Worm (Caenorhabditis elegans) whole organism, young adult: Measurements from ENCODE around the gene best-22.
A peak's percentile ranks its signal among the peaks of the same experiment; 100 is the strongest.

Experiments
- B0019.2 ChIP-seq: fragments of 200-800 bp; sonication (Bioruptor generic); conservative IDR thresholded peaks from 2 replicates; pipeline ENCODE4 v1.3.6; 2022; ENCODE audit warnings: missing genetic modification reagents, missing genetic modification characterization, missing compliant biosample characterization
- B0035.1 ChIP-seq: sonication (generic microtip); optimal IDR thresholded peaks from 2 replicates; lab custom pipeline; 2016; ENCODE audit warnings: missing genetic modification characterization, mild to moderate bottlenecking, missing compliant biosample characterization, missing genotype, missing genetic modification reagents
- B0261.1 ChIP-seq: sonication (generic microtip); optimal IDR thresholded peaks from 2 replicates; lab custom pipeline; 2016; ENCODE audit warnings: mild to moderate bottlenecking, missing genetic modification characterization, moderate library complexity, missing compliant biosample characterization
- F22D6.2 ChIP-seq: sonication (generic microtip); optimal IDR thresholded peaks from 2 replicates; lab custom pipeline; 2016; ENCODE audit warnings: mild to moderate bottlenecking, missing genetic modification characterization, missing compliant biosample characterization
- F37B4.10 ChIP-seq: fragments of 200-800 bp; sonication (Bioruptor generic); IDR thresholded peaks from 2 replicates; pipeline ENCODE4 v1.3.6; 2022; ENCODE audit warnings: missing genetic modification characterization, missing compliant biosample characterization
- K12H6.12 ChIP-seq: fragments of 200-800 bp; sonication (Bioruptor generic); optimal IDR thresholded peaks from 2 replicates; lab custom pipeline; 2018; ENCODE audit warnings: mild to moderate bottlenecking, missing genetic modification characterization, missing compliant biosample characterization
- Y79H2A.3 ChIP-seq: fragments of 200-800 bp; sonication (Bioruptor generic); conservative IDR thresholded peaks from 2 replicates; pipeline ENCODE4 v1.3.6; 2022; ENCODE audit warnings: missing genetic modification reagents, missing genetic modification characterization, missing compliant biosample characterization
- ama-1 ChIP-seq, 3 experiments: fragments of 150-350 bp in 1 of 3; sonication (generic microtip) in 2 of 3; optimal IDR thresholded peaks; 2 replicates each; lab custom pipeline; 2014 to 2018; ENCODE audit warnings: missing biosample characterization in 2 of 3, missing genetic modification characterization in 2 of 3, missing genetic modification reagents in 2 of 3
- athp-1 ChIP-seq: sonication (generic microtip); optimal IDR thresholded peaks from 2 replicates; lab custom pipeline; 2017; ENCODE audit warnings: mild to moderate bottlenecking, missing genetic modification characterization, missing compliant biosample characterization
- attf-3 ChIP-seq: fragments of 200-800 bp; sonication (Bioruptor generic); conservative IDR thresholded peaks from 2 replicates; pipeline ENCODE4 v1.3.6; 2022; ENCODE audit warnings: missing genetic modification reagents, missing genetic modification characterization, missing compliant biosample characterization
- attf-6 ChIP-seq: fragments of 200-800 bp; sonication (Bioruptor generic); IDR thresholded peaks from 2 replicates; pipeline ENCODE4 v1.3.6; 2022; ENCODE audit warnings: missing genetic modification reagents, missing genetic modification characterization, missing compliant biosample characterization
- ccch-3 ChIP-seq: fragments of 200-800 bp; sonication (Bioruptor generic); optimal IDR thresholded peaks from 2 replicates; lab custom pipeline; 2018; ENCODE audit warnings: mild to moderate bottlenecking, missing genetic modification characterization, missing compliant biosample characterization
- cebp-1 ChIP-seq, 2 experiments: fragments of 200-800 bp in 1 of 2; sonication (Bioruptor generic) in 1 of 2; sonication (generic microtip) in 1 of 2; IDR thresholded peaks in 1 of 2; optimal IDR thresholded peaks in 1 of 2; 2 replicates each; pipeline versions ENCODE4 v1.3.6 to Lab custom; 2017 to 2022; ENCODE audit warnings: missing compliant biosample characterization in 2 of 2, missing genetic modification characterization in 2 of 2, mild to moderate bottlenecking in 1 of 2, missing genetic modification reagents in 1 of 2, moderate library complexity in 1 of 2
- ceh-100 ChIP-seq: fragments of 200-800 bp; sonication (Bioruptor generic); IDR thresholded peaks from 2 replicates; pipeline ENCODE4 v1.3.6; 2022; ENCODE audit warnings: missing genetic modification reagents, missing genetic modification characterization, missing compliant biosample characterization
- ceh-58 ChIP-seq: fragments of 200-800 bp; sonication (Bioruptor generic); IDR thresholded peaks from 2 replicates; pipeline ENCODE4 v1.3.6; 2022; ENCODE audit warnings: missing genetic modification characterization, missing compliant biosample characterization
- efl-1 ChIP-seq: fragments of 150-350 bp; optimal IDR thresholded peaks from 2 replicates; lab custom pipeline; 2014; ENCODE audit warnings: missing biosample characterization, missing genetic modification reagents, missing genetic modification characterization
- fkh-3 ChIP-seq: sonication (generic microtip); optimal IDR thresholded peaks from 2 replicates; lab custom pipeline; 2016; ENCODE audit warnings: mild to moderate bottlenecking, missing genetic modification characterization, missing compliant biosample characterization
- him-1 ChIP-seq: sonication (generic microtip); optimal IDR thresholded peaks from 2 replicates; lab custom pipeline; 2016; ENCODE audit warnings: missing genotype, missing genetic modification reagents, missing genetic modification characterization, missing compliant biosample characterization
- hlh-12 ChIP-seq: sonication (generic microtip); optimal IDR thresholded peaks from 2 replicates; lab custom pipeline; 2016; ENCODE audit warnings: missing genetic modification characterization, missing compliant biosample characterization
- hlh-26 ChIP-seq: fragments of 200-800 bp; sonication (Bioruptor generic); conservative IDR thresholded peaks from 2 replicates; pipeline ENCODE4 v1.3.6; 2022; ENCODE audit warnings: missing genetic modification reagents, missing genetic modification characterization, missing compliant biosample characterization
- hmg-1.2 ChIP-seq: fragments of 200-800 bp; sonication (Bioruptor generic); IDR thresholded peaks from 2 replicates; pipeline ENCODE4 v1.3.6; 2022; ENCODE audit warnings: missing genetic modification reagents, missing genetic modification characterization, missing compliant biosample characterization
- hrde-1 ChIP-seq: sonication (generic microtip); optimal IDR thresholded peaks from 2 replicates; lab custom pipeline; 2016; ENCODE audit warnings: missing genetic modification characterization, mild to moderate bottlenecking, missing compliant biosample characterization, moderate library complexity, missing genotype, missing genetic modification reagents, borderline replicate concordance
- lag-1 ChIP-seq: fragments of 200-800 bp; sonication (Bioruptor generic); IDR thresholded peaks from 2 replicates; pipeline ENCODE4 v1.3.6; 2022; ENCODE audit warnings: missing genetic modification reagents, missing genetic modification characterization, missing compliant biosample characterization
- let-607 ChIP-seq, 2 experiments: fragments of 200-800 bp in 1 of 2; sonication (Bioruptor generic) in 1 of 2; sonication (generic microtip) in 1 of 2; optimal IDR thresholded peaks; 2 replicates each; lab custom pipeline; 2016 to 2018; ENCODE audit warnings: mild to moderate bottlenecking in 2 of 2, missing compliant biosample characterization in 2 of 2, missing genetic modification characterization in 2 of 2, moderate library complexity in 2 of 2, missing genotype in 1 of 2
- lin-35 ChIP-seq, 3 experiments: fragments of 150-350 bp in 2 of 3; sonication (generic microtip) in 1 of 3; optimal IDR thresholded peaks; 2 replicates each; lab custom pipeline; 2014 to 2018; ENCODE audit warnings: missing biosample characterization in 3 of 3, missing genetic modification characterization in 3 of 3, missing genetic modification reagents in 3 of 3
- lin-54 ChIP-seq: fragments of 200-800 bp; sonication (Bioruptor generic); optimal IDR thresholded peaks from 2 replicates; lab custom pipeline; 2018; ENCODE audit warnings: mild to moderate bottlenecking, missing genetic modification characterization, missing compliant biosample characterization
- lsl-1 ChIP-seq: fragments of 200-800 bp; sonication (Bioruptor generic); optimal IDR thresholded peaks from 2 replicates; lab custom pipeline; 2018; ENCODE audit warnings: mild to moderate bottlenecking, missing genetic modification characterization, moderate library complexity, missing compliant biosample characterization
- lsy-27 ChIP-seq: sonication (generic microtip); optimal IDR thresholded peaks from 2 replicates; lab custom pipeline; 2017; ENCODE audit warnings: missing genetic modification characterization, mild to moderate bottlenecking, missing compliant biosample characterization, antibody characterized with exemption, missing genotype, borderline replicate concordance; ENCODE audit not compliant: insufficient read depth
- madf-10 ChIP-seq: sonication (generic microtip); optimal IDR thresholded peaks from 2 replicates; lab custom pipeline; 2016; ENCODE audit warnings: mild to moderate bottlenecking, missing genetic modification characterization, missing compliant biosample characterization
- madf-8 ChIP-seq: fragments of 200-800 bp; sonication (Bioruptor generic); conservative IDR thresholded peaks from 2 replicates; pipeline ENCODE4 v1.3.6; 2022; ENCODE audit warnings: missing genetic modification reagents, missing genetic modification characterization, missing compliant biosample characterization
- mes-4 ChIP-seq: sonication (generic microtip); optimal IDR thresholded peaks from 2 replicates; lab custom pipeline; 2016; ENCODE audit warnings: missing genotype, missing genetic modification characterization, missing compliant biosample characterization
- mxl-1 ChIP-seq: sonication (generic microtip); optimal IDR thresholded peaks from 2 replicates; lab custom pipeline; 2016; ENCODE audit warnings: missing genetic modification characterization, missing compliant biosample characterization
- nfya-1 ChIP-seq: sonication (generic microtip); optimal IDR thresholded peaks from 2 replicates; lab custom pipeline; 2017; ENCODE audit warnings: antibody characterized with exemption, missing compliant biosample characterization, missing genetic modification characterization, borderline replicate concordance; ENCODE audit not compliant: insufficient read depth
- nhr-179 ChIP-seq: sonication (generic microtip); optimal IDR thresholded peaks from 2 replicates; lab custom pipeline; 2016; ENCODE audit warnings: mild to moderate bottlenecking, missing genetic modification characterization, missing compliant biosample characterization
- pbrm-1 ChIP-seq: fragments of 200-800 bp; sonication (Bioruptor generic); IDR thresholded peaks from 2 replicates; pipeline ENCODE4 v1.3.6; 2022; ENCODE audit warnings: missing genetic modification reagents, missing genetic modification characterization, missing compliant biosample characterization
- rcor-1 ChIP-seq: fragments of 200-800 bp; sonication (Bioruptor generic); IDR thresholded peaks from 2 replicates; pipeline ENCODE4 v1.3.6; 2022; ENCODE audit warnings: missing genetic modification reagents, missing genetic modification characterization, missing compliant biosample characterization
- rpc-1 ChIP-seq, 2 experiments: fragments of 150-350 bp in 1 of 2; sonication (generic microtip) in 1 of 2; optimal IDR thresholded peaks; 2 replicates each; lab custom pipeline; 2014 to 2018; ENCODE audit warnings: missing biosample characterization in 1 of 2, missing genetic modification characterization in 1 of 2, missing genetic modification reagents in 1 of 2, missing genotype in 1 of 2
- sea-2 ChIP-seq: fragments of 200-800 bp; sonication (Bioruptor generic); IDR thresholded peaks from 2 replicates; pipeline ENCODE4 v1.3.6; 2022; ENCODE audit warnings: missing genetic modification characterization, missing compliant biosample characterization
- snpc-3.4 ChIP-seq: sonication (generic microtip); optimal IDR thresholded peaks from 2 replicates; lab custom pipeline; 2017; ENCODE audit warnings: missing genetic modification characterization, mild to moderate bottlenecking, missing compliant biosample characterization, antibody characterized with exemption, moderate library complexity, missing genotype, missing genetic modification reagents
- somi-1 ChIP-seq: fragments of 200-800 bp; sonication (Bioruptor generic); optimal IDR thresholded peaks from 2 replicates; lab custom pipeline; 2018; ENCODE audit warnings: mild to moderate bottlenecking, missing genetic modification characterization, missing compliant biosample characterization
- unc-62 ChIP-seq: fragments of 150-350 bp; optimal IDR thresholded peaks from 2 replicates; lab custom pipeline; 2014; ENCODE audit warnings: missing biosample characterization, missing genetic modification reagents, missing genetic modification characterization
- zfh-2 ChIP-seq: fragments of 200-800 bp; sonication (Bioruptor generic); conservative IDR thresholded peaks from 2 replicates; pipeline ENCODE4 v1.3.6; 2022; ENCODE audit warnings: missing genetic modification reagents, missing genetic modification characterization, missing compliant biosample characterization
- zim-3 ChIP-seq: sonication (generic microtip); optimal IDR thresholded peaks from 2 replicates; lab custom pipeline; 2017; ENCODE audit warnings: mild to moderate bottlenecking, missing genetic modification characterization, moderate library complexity, missing compliant biosample characterization
- ztf-22 ChIP-seq: fragments of 200-800 bp; sonication (Bioruptor generic); optimal IDR thresholded peaks from 2 replicates; lab custom pipeline; 2018; ENCODE audit warnings: mild to moderate bottlenecking, missing genetic modification characterization, moderate library complexity, missing compliant biosample characterization
- ztf-26 ChIP-seq: sonication (generic microtip); optimal IDR thresholded peaks from 2 replicates; lab custom pipeline; 2017; ENCODE audit warnings: missing genetic modification characterization, missing compliant biosample characterization
- ztf-3 ChIP-seq: fragments of 200-800 bp; sonication (Bioruptor generic); optimal IDR thresholded peaks from 2 replicates; lab custom pipeline; 2018; ENCODE audit warnings: mild to moderate bottlenecking, missing genetic modification characterization, missing compliant biosample characterization

Gene best-22

ce11 chrIV:12391003-12391637 lies 41.4 kb downstream of the best-22 start, which contains the start of the genes rps-23 and dpm-3 (continued):
- peak; percentile 15 for TF ChIP-seq rpc-1 (optimal IDR thresholded peaks at IDR 0.05; lab: Kevin White, UChicago)
- TF ChIP-seq rpc-1 (tag; optimal IDR thresholded peaks at IDR 0.05; lab: Kevin White, UChicago) = peak; percentile 6
- TF ChIP-seq attf-3 (GFP tag; lab: Robert Waterston, UW) = peak; percentile 88
- peak; percentile 79 for TF ChIP-seq hmg-1.2 (GFP tag; lab: Robert Waterston, UW)
- no peak for TF ChIP-seq ztf-3
- peak; percentile 40 for TF ChIP-seq B0035.1 (tag; lab: Kevin White, UChicago)
- TF ChIP-seq ceh-100 = peak; percentile 83
- TF ChIP-seq attf-6 (GFP tag; lab: Robert Waterston, UW) = peak; percentile 86
- TF ChIP-seq efl-1 (GFP tag; lab: Kevin White, UChicago) = peak; percentile 60
- TF ChIP-seq ztf-26 (tag; lab: Kevin White, UChicago) = peak; percentile 49
- no peak for TF ChIP-seq ztf-22
- peak; percentile 37 for TF ChIP-seq B0261.1 (tag; lab: Kevin White, UChicago)
- no peak for TF ChIP-seq nfya-1 (tag; lab: Kevin White, UChicago)
- TF ChIP-seq rcor-1 (GFP tag; lab: Robert Waterston, UW) = peak; percentile 90
- TF ChIP-seq nhr-179 = no peak
- TF ChIP-seq let-607 (tag; optimal IDR thresholded peaks at IDR 0.05; lab: Kevin White, UChicago) = peak; percentile 55 to 90
- TF ChIP-seq pbrm-1 (GFP tag; lab: Robert Waterston, UW) = peak; percentile 95
- TF ChIP-seq ama-1 (optimal IDR thresholded peaks at IDR 0.05; lab: Kevin White, UChicago) = no peak
- TF ChIP-seq ama-1 (GFP tag; optimal IDR thresholded peaks at IDR 0.05; lab: Kevin White, UChicago) = no peak
- peak; percentile 68 for TF ChIP-seq zim-3 (tag; lab: Kevin White, UChicago)
- peak; percentile 60 for TF ChIP-seq F22D6.2 (tag; lab: Kevin White, UChicago)
- TF ChIP-seq Y79H2A.3 (GFP tag; lab: Robert Waterston, UW) = peak; percentile 89
- TF ChIP-seq lin-54 (GFP tag; lab: Kevin White, UChicago) = peak; percentile 91
- no peak for TF ChIP-seq ceh-58 (GFP tag; lab: Robert Waterston, UW)
- TF ChIP-seq lag-1 (GFP tag; lab: Robert Waterston, UW) = 0 out of 2 replicates have a peak, but pooled peaks have one; percentile 32
- TF ChIP-seq hrde-1 (tag; lab: Kevin White, UChicago) = peak; percentile 69
- TF ChIP-seq lsl-1 (GFP tag; lab: Kevin White, UChicago) = peak; percentile 98
- peak; percentile 86 for TF ChIP-seq madf-8 (GFP tag; lab: Robert Waterston, UW)
- no peak for TF ChIP-seq mes-4 (tag; lab: Kevin White, UChicago)
- TF ChIP-seq him-1 (tag; lab: Kevin White, UChicago) = peak; percentile 71
- peak; percentile 91 for TF ChIP-seq madf-10
- TF ChIP-seq B0019.2 (GFP tag; lab: Robert Waterston, UW) = peak; percentile 96
- peak; percentile 91 for TF ChIP-seq K12H6.12
- TF ChIP-seq F37B4.10 (GFP tag; lab: Robert Waterston, UW) = no peak
- TF ChIP-seq lsy-27 (tag; lab: Kevin White, UChicago) = no peak
- TF ChIP-seq sea-2 (GFP tag; lab: Robert Waterston, UW) = no peak
- TF ChIP-seq unc-62 (GFP tag; lab: Kevin White, UChicago) = no peak
- TF ChIP-seq mxl-1 = no peak
- peak; percentile 73 for TF ChIP-seq somi-1 (GFP tag; lab: Kevin White, UChicago)
- peak; percentile 95 for TF ChIP-seq ccch-3 (GFP tag; lab: Kevin White, UChicago)
- peak; percentile 83 for TF ChIP-seq cebp-1 (GFP tag; IDR thresholded peaks at IDR 0.05; lab: Robert Waterston, UW)
- peak; percentile 89 for TF ChIP-seq cebp-1 (tag; optimal IDR thresholded peaks at IDR 0.05; lab: Kevin White, UChicago)
- TF ChIP-seq lin-35 (GFP tag; optimal IDR thresholded peaks at IDR 0.05; lab: Kevin White, UChicago) = peak in 2 of 3 experiments; percentile 18 to 86
- TF ChIP-seq hlh-26 (GFP tag; lab: Robert Waterston, UW) = no peak
- peak; percentile 58; the same call in 1 of the 2 replicates for TF ChIP-seq zfh-2 (GFP tag; lab: Robert Waterston, UW)
- TF ChIP-seq athp-1 (tag; lab: Kevin White, UChicago) = peak; percentile 89
- TF ChIP-seq snpc-3.4 = peak; percentile 75
- TF ChIP-seq fkh-3 (tag; lab: Kevin White, UChicago) = no peak
- no peak for TF ChIP-seq hlh-12 (tag; lab: Kevin White, UChicago)
